Comparison of ENCODE assay signal across 1 fruit fly cellular context in the genomic region with DNA sequence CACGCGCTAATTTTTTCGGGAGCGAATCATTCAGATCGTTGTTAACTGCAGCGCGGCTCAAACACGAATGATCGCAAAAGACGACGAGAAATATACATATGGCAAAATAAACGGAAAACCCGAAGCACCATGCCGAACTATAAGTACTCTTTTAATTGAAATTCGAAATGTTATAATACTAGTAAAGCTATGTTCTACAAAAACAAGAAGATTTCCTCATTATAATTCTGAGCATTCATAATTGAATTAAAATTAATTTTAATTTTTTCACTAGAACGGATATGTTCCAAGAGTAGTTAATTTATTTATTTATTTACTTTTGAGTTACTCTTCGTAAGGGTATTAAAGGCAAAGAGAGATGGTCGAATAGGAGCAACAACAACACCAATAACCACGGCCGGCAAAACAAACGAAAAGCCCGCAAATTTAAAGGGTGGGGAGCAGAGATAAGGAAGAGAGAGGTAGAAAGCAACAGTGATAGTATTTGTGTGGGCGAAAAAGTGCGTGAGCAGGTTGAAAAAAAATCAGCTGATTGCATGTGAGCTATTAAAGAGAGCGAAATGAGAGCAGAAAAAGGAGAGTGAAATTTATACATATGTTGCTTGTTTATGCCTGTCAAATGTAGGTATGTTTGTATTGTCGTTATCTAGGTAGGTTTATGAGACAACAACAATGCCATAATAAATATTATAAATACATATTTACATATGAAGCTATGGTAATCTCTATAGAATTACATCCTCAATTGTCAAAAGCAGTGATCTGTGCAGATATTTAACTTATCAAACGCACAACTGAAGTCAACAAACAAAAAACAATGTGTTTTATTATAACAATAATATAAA.
TF ChIP-seq lines count a peak whose summit lies in the region.

No protein-coding gene starts in this region.

TF ChIP-seq in whole organism, embryonic, 481 proteins besides CTCF, POLR2A, EP300 and RAD21 (continued from another document and continues in another):
- TF ChIP-seq abd-A (tag; optimal IDR thresholded peaks at IDR 0.05; lab: Kevin White, UChicago) (no peak), Scr (GFP tag; IDR thresholded peaks at IDR 0.05; lab: Robert Waterston, UW; ENCODE audit: partially characterized antibody) (no peak), CG9817 (tag; optimal IDR thresholded peaks at IDR 0.05; lab: Kevin White, UChicago) (peak; percentile 27), CG14014 (GFP tag; IDR thresholded peaks at IDR 0.05; lab: Robert Waterston, UW) (peak; percentile 76), GATAe (GFP tag; conservative IDR thresholded peaks at IDR 0.05; lab: Robert Waterston, UW) (0 out of 2 replicates have a peak, but pooled peaks have one; percentile 27), CG15073 (GFP tag; optimal IDR thresholded peaks at IDR 0.05; lab: Kevin White, UChicago) (no peak), CG12391 (tag; optimal IDR thresholded peaks at IDR 0.05; lab: Kevin White, UChicago) (peak; percentile 77), sim (GFP tag; IDR thresholded peaks at IDR 0.05; lab: Robert Waterston, UW) (0 out of 2 replicates have a peak, but pooled peaks have one; percentile 44), Atf3 (GFP tag; optimal IDR thresholded peaks at IDR 0.05; lab: Kevin White, UChicago) (no peak), exex (tag; optimal IDR thresholded peaks at IDR 0.05; lab: Kevin White, UChicago) (peak; percentile 32), gcm2 (GFP tag; optimal IDR thresholded peaks at IDR 0.05; lab: Kevin White, UChicago) (no peak), sd (tag; optimal IDR thresholded peaks at IDR 0.05; lab: Kevin White, UChicago) (peak; percentile 19), CG1603 (tag; optimal IDR thresholded peaks at IDR 0.05; lab: Kevin White, UChicago) (peak; percentile 11), Oaz (GFP tag; IDR thresholded peaks at IDR 0.05; lab: Robert Waterston, UW) (peak; percentile 47), CG3847 (GFP tag; IDR thresholded peaks at IDR 0.05; lab: Robert Waterston, UW) (peak; percentile 72), CG32532 (GFP tag; IDR thresholded peaks at IDR 0.05; lab: Robert Waterston, UW) (peak; percentile 85), cad (GFP tag; optimal IDR thresholded peaks at IDR 0.05; lab: Kevin White, UChicago) (no peak), dan (GFP tag; IDR thresholded peaks at IDR 0.05; lab: Robert Waterston, UW) (no peak), nom (GFP tag; optimal IDR thresholded peaks at IDR 0.05; lab: Kevin White, UChicago) (peak; percentile 70), CG6175 (GFP tag; IDR thresholded peaks at IDR 0.05; lab: Robert Waterston, UW) (no peak), dmrt11E (tag; optimal IDR thresholded peaks at IDR 0.05; lab: Kevin White, UChicago) (no peak), Bgb (GFP tag; IDR thresholded peaks at IDR 0.05; lab: Robert Waterston, UW; ENCODE audit: partially characterized antibody) (no peak), CG3995 (GFP tag; optimal IDR thresholded peaks at IDR 0.05; lab: Kevin White, UChicago) (peak; percentile 38), CrebB (tag; optimal IDR thresholded peaks at IDR 0.05; lab: Kevin White, UChicago) (peak; percentile 28), en (GFP tag; optimal IDR thresholded peaks at IDR 0.05; lab: Kevin White, UChicago) (peak; percentile 24), pho (GFP tag; optimal IDR thresholded peaks at IDR 0.05; lab: Kevin White, UChicago) (peak; percentile 51), Dfd (GFP tag; optimal IDR thresholded peaks at IDR 0.05; lab: Kevin White, UChicago) (no peak), CG30431 (GFP tag; optimal IDR thresholded peaks at IDR 0.05; lab: Kevin White, UChicago) (no peak), her (GFP tag; optimal IDR thresholded peaks at IDR 0.05; lab: Kevin White, UChicago) (peak; percentile 32), CG3407 (GFP tag; optimal IDR thresholded peaks at IDR 0.05; lab: Kevin White, UChicago) (peak; percentile 35), Dip3 (GFP tag; optimal IDR thresholded peaks at IDR 0.05; lab: Kevin White, UChicago) (peak; percentile 67), TFAM (GFP tag; optimal IDR thresholded peaks at IDR 0.05; lab: Kevin White, UChicago) (no peak), sqz (GFP tag; optimal IDR thresholded peaks at IDR 0.05; lab: Kevin White, UChicago) (no peak), inv (GFP tag; IDR thresholded peaks at IDR 0.05; lab: Robert Waterston, UW; ENCODE audit: partially characterized antibody) (no peak), Six4 (GFP tag; optimal IDR thresholded peaks at IDR 0.05; lab: Kevin White, UChicago) (peak; percentile 44), pfk (GFP tag; optimal IDR thresholded peaks at IDR 0.05; lab: Kevin White, UChicago) (peak; percentile 11), chn (GFP tag; optimal IDR thresholded peaks at IDR 0.05; lab: Kevin White, UChicago) (no peak), emc (GFP tag; optimal IDR thresholded peaks at IDR 0.05; lab: Kevin White, UChicago) (peak; percentile 7), chif (GFP tag; optimal IDR thresholded peaks at IDR 0.05; lab: Kevin White, UChicago) (peak in 1 of 2 experiments; percentile 37), CG4328 (GFP tag; optimal IDR thresholded peaks at IDR 0.05; lab: Kevin White, UChicago) (no peak), crc (GFP tag; optimal IDR thresholded peaks at IDR 0.05; lab: Kevin White, UChicago) (no peak), Xbp1 (GFP tag; optimal IDR thresholded peaks at IDR 0.05; lab: Kevin White, UChicago) (peak; percentile 67), BEAF-32 (GFP tag; optimal IDR thresholded peaks at IDR 0.05; lab: Kevin White, UChicago) (no peak), CG8944 (GFP tag; optimal IDR thresholded peaks at IDR 0.05; lab: Kevin White, UChicago) (peak; percentile 13), dimm (GFP tag; IDR thresholded peaks at IDR 0.05; lab: Robert Waterston, UW) (no peak), CG43689 (GFP tag; IDR thresholded peaks at IDR 0.05; lab: Robert Waterston, UW) (peak; percentile 59), CG16815 (GFP tag; optimal IDR thresholded peaks at IDR 0.05; lab: Kevin White, UChicago) (peak; percentile 32), CG15514 (GFP tag; optimal IDR thresholded peaks at IDR 0.05; lab: Kevin White, UChicago) (peak; percentile 56), CoRest (tag; optimal IDR thresholded peaks at IDR 0.05; lab: Kevin White, UChicago) (peak; percentile 73), CG7357 (GFP tag; IDR thresholded peaks at IDR 0.05; lab: Robert Waterston, UW) (peak; percentile 41; the same call in 1 of the 3 replicates), CG14050 (GFP tag; IDR thresholded peaks at IDR 0.05; lab: Robert Waterston, UW) (peak; percentile 67), ind (GFP tag; optimal IDR thresholded peaks at IDR 0.05; lab: Kevin White, UChicago) (peak; percentile 67), grau (tag; optimal IDR thresholded peaks at IDR 0.05; lab: Kevin White, UChicago) (peak; percentile 83), odd (GFP tag; optimal IDR thresholded peaks at IDR 0.05; lab: Kevin White, UChicago) (peak; percentile 27), kay (GFP tag; optimal IDR thresholded peaks at IDR 0.05; lab: Kevin White, UChicago) (no peak), Sry-β (GFP tag; optimal IDR thresholded peaks at IDR 0.05; lab: Kevin White, UChicago) (no peak), tll (GFP tag; optimal IDR thresholded peaks at IDR 0.05; lab: Kevin White, UChicago) (no peak), onecut (GFP tag; IDR thresholded peaks at IDR 0.05; lab: Robert Waterston, UW) (peak; percentile 43), sens-2 (GFP tag; IDR thresholded peaks at IDR 0.05; lab: Robert Waterston, UW) (0 out of 2 replicates have a peak, but pooled peaks have one; percentile 20), tgo (GFP tag; IDR thresholded peaks at IDR 0.05; lab: Robert Waterston, UW) (peak; percentile 86), hbn (GFP tag; IDR thresholded peaks at IDR 0.05; lab: Robert Waterston, UW; ENCODE audit: partially characterized antibody) (no peak), CG17612 (GFP tag; IDR thresholded peaks at IDR 0.05; lab: Robert Waterston, UW) (no peak), CG16863 (GFP tag; optimal IDR thresholded peaks at IDR 0.05; lab: Kevin White, UChicago) (no peak), gsb-n (tag; optimal IDR thresholded peaks at IDR 0.05; lab: Kevin White, UChicago) (no peak), Sox102F (GFP tag; optimal IDR thresholded peaks at IDR 0.05; lab: Kevin White, UChicago) (peak; percentile 83), B-H2 (GFP tag; optimal IDR thresholded peaks at IDR 0.05; lab: Kevin White, UChicago) (no peak), Ets97D (GFP tag; optimal IDR thresholded peaks at IDR 0.05; lab: Kevin White, UChicago) (peak; percentile 9), jing (GFP tag; optimal IDR thresholded peaks at IDR 0.05; lab: Kevin White, UChicago) (no peak), CG7928 (GFP tag; optimal IDR thresholded peaks at IDR 0.05; lab: Kevin White, UChicago) (peak; percentile 13), CG11723 (GFP tag; optimal IDR thresholded peaks at IDR 0.05; lab: Kevin White, UChicago) (no peak), Nf-YB (GFP tag; optimal IDR thresholded peaks at IDR 0.05; lab: Kevin White, UChicago) (peak; percentile 49), CG3163 (GFP tag; optimal IDR thresholded peaks at IDR 0.05; lab: Kevin White, UChicago) (peak; percentile 50), so (GFP tag; IDR thresholded peaks at IDR 0.05; lab: Robert Waterston, UW) (peak; percentile 73; the same call in 2 of the 3 replicates), Ets65A (GFP tag; lab: Kevin White, UChicago) (peak; percentile 90), CG7372 (GFP tag; IDR thresholded peaks at IDR 0.05; lab: Robert Waterston, UW) (peak; percentile 55), chinmo (GFP tag; IDR thresholded peaks at IDR 0.05; lab: Robert Waterston, UW; ENCODE audit: partially characterized antibody) (0 out of 4 replicates have a peak, but pooled peaks have one; percentile 30), Kr (GFP tag; optimal IDR thresholded peaks at IDR 0.05; lab: Kevin White, UChicago) (no peak), CG1602 (GFP tag; optimal IDR thresholded peaks at IDR 0.05; lab: Kevin White, UChicago) (peak; percentile 13), CG4730 (GFP tag; IDR thresholded peaks at IDR 0.05; lab: Robert Waterston, UW) (peak; percentile 77; the same call in 1 of the 2 replicates), CG33213 (GFP tag; optimal IDR thresholded peaks at IDR 0.05; lab: Kevin White, UChicago) (peak; percentile 4), sc (optimal IDR thresholded peaks at IDR 0.05; lab: Kevin White, UChicago) (no peak), sc (GFP tag; optimal IDR thresholded peaks at IDR 0.05; lab: Kevin White, UChicago) (no peak), CG30020 (tag; optimal IDR thresholded peaks at IDR 0.05; lab: Kevin White, UChicago) (no peak), Spps (tag; optimal IDR thresholded peaks at IDR 0.05; lab: Kevin White, UChicago) (peak; percentile 17), z (GFP tag; IDR thresholded peaks at IDR 0.05; lab: Robert Waterston, UW) (no peak), CG6791 (GFP tag; IDR thresholded peaks at IDR 0.05; lab: Robert Waterston, UW; ENCODE audit: partially characterized antibody) (no peak), sob (GFP tag; IDR thresholded peaks at IDR 0.05; lab: Robert Waterston, UW) (peak; percentile 83), CG34422 (GFP tag; IDR thresholded peaks at IDR 0.05; lab: Robert Waterston, UW) (peak; percentile 85; the same call in 2 of the 3 replicates), bowl (GFP tag; IDR thresholded peaks at IDR 0.05; lab: Robert Waterston, UW) (no peak), D19A (tag; optimal IDR thresholded peaks at IDR 0.05; lab: Kevin White, UChicago) (peak; percentile 99), Ada2b (GFP tag; IDR thresholded peaks at IDR 0.05; lab: Robert Waterston, UW) (peak; percentile 80), lbe (GFP tag; optimal IDR thresholded peaks at IDR 0.05; lab: Kevin White, UChicago) (peak; percentile 88), CG11504 (tag; optimal IDR thresholded peaks at IDR 0.05; lab: Kevin White, UChicago) (peak; percentile 90), CG7987 (GFP tag; optimal IDR thresholded peaks at IDR 0.05; lab: Kevin White, UChicago) (no peak), CG10147 (GFP tag; optimal IDR thresholded peaks at IDR 0.05; lab: Kevin White, UChicago) (peak; percentile 76), CG11696 (GFP tag; IDR thresholded peaks at IDR 0.05; lab: Robert Waterston, UW) (peak; percentile 59), tap (tag; optimal IDR thresholded peaks at IDR 0.05; lab: Kevin White, UChicago) (peak; percentile 72), Sox100B (GFP tag; optimal IDR thresholded peaks at IDR 0.05; lab: Kevin White, UChicago) (peak; percentile 58), CG17328 (GFP tag; IDR thresholded peaks at IDR 0.05; lab: Robert Waterston, UW) (peak; percentile 74), Dad (GFP tag; optimal IDR thresholded peaks at IDR 0.05; lab: Kevin White, UChicago) (peak; percentile 21), CG2116 (GFP tag; optimal IDR thresholded peaks at IDR 0.05; lab: Kevin White, UChicago) (peak; percentile 15), CG6689 (GFP tag; IDR thresholded peaks at IDR 0.05; lab: Robert Waterston, UW) (peak; percentile 81), ro (GFP tag; IDR thresholded peaks at IDR 0.05; lab: Robert Waterston, UW) (no peak), p53 (GFP tag; optimal IDR thresholded peaks at IDR 0.05; lab: Kevin White, UChicago) (no peak), insv (GFP tag; optimal IDR thresholded peaks at IDR 0.05; lab: Kevin White, UChicago) (no peak), Atf-2 (GFP tag; optimal IDR thresholded peaks at IDR 0.05; lab: Kevin White, UChicago) (peak; percentile 14), twi (tag; optimal IDR thresholded peaks at IDR 0.05; lab: Kevin White, UChicago) (peak; percentile 5), Dll (GFP tag; IDR thresholded peaks at IDR 0.05; lab: Robert Waterston, UW; ENCODE audit: partially characterized antibody) (peak; percentile 55; the same call in 1 of the 4 replicates), Dek (tag; optimal IDR thresholded peaks at IDR 0.05; lab: Kevin White, UChicago) (peak; percentile 78), dmrt99B (tag; optimal IDR thresholded peaks at IDR 0.05; lab: Kevin White, UChicago) (peak; percentile 85), pzg (GFP tag; optimal IDR thresholded peaks at IDR 0.05; lab: Kevin White, UChicago) (no peak), cg (GFP tag; optimal IDR thresholded peaks at IDR 0.05; lab: Kevin White, UChicago) (peak; percentile 29), CG12942 (GFP tag; optimal IDR thresholded peaks at IDR 0.05; lab: Kevin White, UChicago) (peak; percentile 45), zfh1 (GFP tag; IDR thresholded peaks at IDR 0.05; lab: Robert Waterston, UW) (peak; percentile 68; the same call in 2 of the 3 replicates), Lim3 (GFP tag; IDR thresholded peaks at IDR 0.05; lab: Robert Waterston, UW) (no peak; the same call in 1 of the 2 replicates), CG14667 (GFP tag; IDR thresholded peaks at IDR 0.05; lab: Robert Waterston, UW) (no peak; the same call in 1 of the 2 replicates), hth (optimal IDR thresholded peaks at IDR 0.05; lab: Kevin White, UChicago) (no peak), Mes4 (GFP tag; optimal IDR thresholded peaks at IDR 0.05; lab: Kevin White, UChicago) (no peak), Hey (tag; optimal IDR thresholded peaks at IDR 0.05; lab: Kevin White, UChicago) (no peak), Sin3A (optimal IDR thresholded peaks at IDR 0.05; lab: Kevin White, UChicago) (no peak), CG14441 (GFP tag; IDR thresholded peaks at IDR 0.05; lab: Robert Waterston, UW) (peak; percentile 78)
